Fruit fly (Drosophila melanogaster) whole organism, wandering third instar larva: Measurements from ENCODE around the gene CG10638.

Source experiments
- Hnf4 ChIP-seq: fragments of 200-800 bp; sonication (Bioruptor generic); optimal IDR thresholded peaks from 2 replicates; lab custom pipeline; 2016; ENCODE audit warnings: missing biosample characterization, mild to moderate bottlenecking, missing genetic modification characterization
- N ChIP-seq: fragments of >200 bp; optimal IDR thresholded peaks from 2 replicates; lab custom pipeline; 2018; ENCODE audit warnings: missing biosample characterization, missing external identifiers, missing genetic modification characterization
- OdsH ChIP-seq: fragments of 200-800 bp; sonication (Bioruptor generic); optimal IDR thresholded peaks from 2 replicates; lab custom pipeline; 2016; ENCODE audit warnings: missing biosample characterization, mild to moderate bottlenecking, missing genetic modification characterization

DNA sequence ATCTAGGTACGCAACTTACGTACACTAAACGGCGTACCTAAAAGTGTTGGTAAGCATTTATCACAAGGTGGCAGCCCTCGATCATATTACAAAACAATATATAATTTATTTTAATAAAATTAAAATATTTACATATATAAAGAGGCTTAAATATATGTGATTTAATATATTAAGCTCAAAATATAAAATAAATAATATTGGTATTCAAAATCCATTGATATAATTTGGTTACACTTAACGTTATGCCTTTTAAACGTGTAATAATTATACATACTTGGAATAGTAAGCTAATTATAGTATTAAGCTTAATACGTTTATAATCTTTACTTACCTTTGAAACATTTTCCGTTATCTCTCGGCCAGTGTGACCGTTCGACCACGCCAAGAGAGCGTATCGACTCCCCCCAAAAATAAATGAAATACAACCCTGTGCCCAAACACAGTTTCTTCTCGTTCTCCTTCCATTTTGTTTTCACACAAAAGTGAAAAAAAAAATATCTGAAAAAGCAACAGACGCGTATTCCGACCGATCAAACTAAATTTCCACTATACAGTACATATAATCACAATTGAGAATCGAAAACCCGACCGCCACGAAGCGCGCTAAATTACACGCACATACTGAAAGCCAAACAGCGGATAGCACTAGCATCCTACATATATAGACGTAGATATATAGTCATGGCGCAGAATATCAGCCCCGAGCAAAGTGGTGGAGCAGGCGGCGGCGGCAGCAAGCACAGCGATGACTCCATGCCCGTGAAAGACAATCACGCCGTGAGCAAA, 2.9 kb upstream of the CG10638 start, which contains the start of the genes CG10646 and vih:
- TF ChIP-seq N (GFP tag; lab: Kevin White, UChicago) (no peak), Hnf4 (no peak), OdsH (GFP tag; lab: Kevin White, UChicago) (peak; percentile 37)
